Worm (Caenorhabditis elegans) whole organism, L1 larva: ENCODE data around the gene fbxa-113.

ENCODE experiments used
- C34B4.2 ChIP-seq: sonication (generic microtip); optimal IDR thresholded peaks from 2 replicates; lab custom pipeline; 2017; ENCODE audit warnings: mild to moderate bottlenecking, missing genetic modification characterization, missing compliant biosample characterization
- Y116A8C.19 ChIP-seq: sonication (generic microtip); optimal IDR thresholded peaks from 2 replicates; lab custom pipeline; 2016; ENCODE audit warnings: missing compliant biosample characterization, missing genetic modification characterization, borderline replicate concordance
- aha-1 ChIP-seq: fragments of 150-350 bp; optimal IDR thresholded peaks from 2 replicates; lab custom pipeline; 2014; ENCODE audit warnings: missing biosample characterization, missing genetic modification characterization
- aly-2 ChIP-seq: fragments of 150-350 bp; optimal IDR thresholded peaks from 2 replicates; lab custom pipeline; 2014; ENCODE audit warnings: missing biosample characterization, missing genetic modification characterization
- ceh-63 ChIP-seq: fragments of 200-800 bp; sonication (Bioruptor generic); optimal IDR thresholded peaks from 2 replicates; lab custom pipeline; 2018; ENCODE audit warnings: mild to moderate bottlenecking, missing genetic modification characterization, missing compliant biosample characterization
- ceh-8 ChIP-seq: fragments of 200-800 bp; sonication (Bioruptor generic); optimal IDR thresholded peaks from 2 replicates; lab custom pipeline; 2018; ENCODE audit warnings: mild to moderate bottlenecking, missing genetic modification characterization, moderate library complexity, missing compliant biosample characterization
- ceh-82 ChIP-seq, 3 experiments: fragments of 150-350 bp in 1 of 3; sonication (generic microtip) in 2 of 3; optimal IDR thresholded peaks; 2 replicates each; lab custom pipeline; 2014 to 2017; ENCODE audit warnings: missing biosample characterization in 3 of 3, missing genetic modification characterization in 3 of 3
- ceh-90 ChIP-seq: sonication (generic microtip); optimal IDR thresholded peaks from 2 replicates; lab custom pipeline; 2016; ENCODE audit warnings: missing genetic modification characterization, missing compliant biosample characterization
- dsc-1 ChIP-seq: sonication (generic microtip); optimal IDR thresholded peaks from 2 replicates; lab custom pipeline; 2016; ENCODE audit warnings: mild to moderate bottlenecking, missing genetic modification characterization, missing compliant biosample characterization
- efl-1 ChIP-seq, 4 experiments: fragments of 150-350 bp; optimal IDR thresholded peaks in 3 of 4; peaks in 1 of 4; 1 replicate in 1 of 4; 2 replicates in 3 of 4; lab custom pipeline; 2014; ENCODE audit warnings: missing biosample characterization in 2 of 4, missing genetic modification characterization in 2 of 4, missing genetic modification reagents in 2 of 4
- efl-3 ChIP-seq: fragments of 200-800 bp; sonication (Bioruptor generic); optimal IDR thresholded peaks from 2 replicates; lab custom pipeline; 2018; ENCODE audit warnings: mild to moderate bottlenecking, missing genetic modification characterization, missing compliant biosample characterization
- egl-13 ChIP-seq: sonication (generic microtip); optimal IDR thresholded peaks from 2 replicates; lab custom pipeline; 2016; ENCODE audit warnings: missing genotype, missing genetic modification reagents, missing genetic modification characterization, missing compliant biosample characterization
- egl-27 ChIP-seq, 2 experiments: fragments of 150-350 bp in 1 of 2; sonication (generic microtip); optimal IDR thresholded peaks; 3 replicates each; lab custom pipeline; 2017 to 2018; ENCODE audit warnings: missing biosample characterization in 2 of 2, missing genetic modification characterization in 2 of 2, missing genetic modification reagents in 2 of 2
- elt-2 ChIP-seq: sonication (generic microtip); optimal IDR thresholded peaks from 2 replicates; lab custom pipeline; 2016; ENCODE audit warnings: missing genetic modification characterization, mild to moderate bottlenecking, inconsistent platforms, missing compliant biosample characterization, missing genetic modification reagents
- ets-5 ChIP-seq: fragments of 200-800 bp; sonication (Bioruptor generic); IDR thresholded peaks from 2 replicates; pipeline ENCODE4 v1.3.6; 2022; ENCODE audit warnings: missing genetic modification characterization, missing compliant biosample characterization
- fkh-4 ChIP-seq: sonication (generic microtip); optimal IDR thresholded peaks from 2 replicates; lab custom pipeline; 2016; ENCODE audit warnings: missing compliant biosample characterization, missing genetic modification characterization, borderline replicate concordance
- fkh-8 ChIP-seq: sonication (generic microtip); optimal IDR thresholded peaks from 2 replicates; lab custom pipeline; 2016; ENCODE audit warnings: mild to moderate bottlenecking, missing genetic modification characterization, missing compliant biosample characterization
- fos-1 ChIP-seq: fragments of 150-350 bp; optimal IDR thresholded peaks from 2 replicates; lab custom pipeline; 2014; ENCODE audit warnings: missing biosample characterization, missing genetic modification characterization
- grh-1 ChIP-seq: fragments of 200-800 bp; sonication (Bioruptor generic); IDR thresholded peaks from 2 replicates; pipeline ENCODE4 v1.3.6; 2022; ENCODE audit warnings: missing genetic modification reagents, missing genetic modification characterization, missing compliant biosample characterization
- hlh-4 ChIP-seq: sonication (generic microtip); optimal IDR thresholded peaks from 2 replicates; lab custom pipeline; 2016; ENCODE audit warnings: mild to moderate bottlenecking, missing genetic modification characterization, missing compliant biosample characterization
- isw-1 ChIP-seq: fragments of 200-800 bp; sonication (Bioruptor generic); IDR thresholded peaks from 2 replicates; pipeline ENCODE4 v1.3.6; 2022; ENCODE audit warnings: missing genetic modification characterization, missing compliant biosample characterization
- lin-13 ChIP-seq: fragments of 150-350 bp; optimal IDR thresholded peaks from 2 replicates; lab custom pipeline; 2014; ENCODE audit warnings: missing biosample characterization, missing genetic modification reagents, missing genetic modification characterization
- lin-15B ChIP-seq: fragments of 150-350 bp; sonication (generic microtip); optimal IDR thresholded peaks from 3 replicates; lab custom pipeline; 2014; ENCODE audit warnings: missing biosample characterization, missing genetic modification characterization
- lsy-2 ChIP-seq, 2 experiments: fragments of 150-350 bp; optimal IDR thresholded peaks; 2 replicates each; lab custom pipeline; 2014; ENCODE audit warnings: missing biosample characterization in 2 of 2, missing genetic modification characterization in 2 of 2
- mef-2 ChIP-seq: fragments of 150-350 bp; optimal IDR thresholded peaks from 2 replicates; lab custom pipeline; 2014; ENCODE audit warnings: missing biosample characterization, missing genetic modification characterization
- mep-1 ChIP-seq: fragments of 150-350 bp; optimal IDR thresholded peaks from 2 replicates; lab custom pipeline; 2014; ENCODE audit warnings: missing biosample characterization, missing genetic modification characterization
- nhr-12 ChIP-seq: sonication (generic microtip); optimal IDR thresholded peaks from 2 replicates; lab custom pipeline; 2017; ENCODE audit warnings: missing biosample characterization, missing genetic modification characterization
- nhr-19 ChIP-seq: fragments of 200-800 bp; sonication (Bioruptor generic); conservative IDR thresholded peaks from 2 replicates; pipeline ENCODE4 v1.3.6; 2022; ENCODE audit warnings: missing genetic modification characterization, missing compliant biosample characterization
- nhr-20 ChIP-seq: sonication (generic microtip); optimal IDR thresholded peaks from 2 replicates; lab custom pipeline; 2016; ENCODE audit warnings: mild to moderate bottlenecking, missing genetic modification characterization, missing compliant biosample characterization
- nhr-237 ChIP-seq: fragments of 150-350 bp; optimal IDR thresholded peaks from 2 replicates; lab custom pipeline; 2014; ENCODE audit warnings: missing biosample characterization, missing genetic modification characterization
- nhr-28 ChIP-seq: fragments of 150-350 bp; optimal IDR thresholded peaks from 2 replicates; lab custom pipeline; 2014; ENCODE audit warnings: missing biosample characterization, missing genetic modification characterization
- nhr-47 ChIP-seq: sonication (generic microtip); optimal IDR thresholded peaks from 2 replicates; lab custom pipeline; 2016; ENCODE audit warnings: mild to moderate bottlenecking, missing genetic modification characterization, moderate library complexity, missing compliant biosample characterization
- nhr-76 ChIP-seq: sonication (generic microtip); optimal IDR thresholded peaks from 2 replicates; lab custom pipeline; 2017; ENCODE audit warnings: missing biosample characterization, missing genetic modification characterization
- nhr-77 ChIP-seq: fragments of 150-350 bp; optimal IDR thresholded peaks from 2 replicates; lab custom pipeline; 2014; ENCODE audit warnings: missing biosample characterization, missing genetic modification characterization
- nhr-84 ChIP-seq: sonication (generic microtip); optimal IDR thresholded peaks from 2 replicates; lab custom pipeline; 2017; ENCODE audit warnings: missing biosample characterization, missing genetic modification characterization
- nhr-85 ChIP-seq: sonication (generic microtip); peaks from one replicate; lab custom pipeline; 2016; ENCODE audit warnings: missing genetic modification characterization, inconsistent platforms, missing compliant biosample characterization
- nhr-90 ChIP-seq: sonication (generic microtip); optimal IDR thresholded peaks from 2 replicates; lab custom pipeline; 2016; ENCODE audit warnings: mild to moderate bottlenecking, missing genetic modification characterization, missing compliant biosample characterization; ENCODE audit not compliant: poor library complexity
- pqm-1 ChIP-seq: sonication (generic microtip); optimal IDR thresholded peaks from 3 replicates; lab custom pipeline; 2017; ENCODE audit warnings: missing biosample characterization, missing genetic modification characterization
- rnt-1 ChIP-seq: sonication (generic microtip); optimal IDR thresholded peaks from 2 replicates; lab custom pipeline; 2016; ENCODE audit warnings: mild to moderate bottlenecking, missing genetic modification characterization, moderate library complexity, missing compliant biosample characterization
- skn-1 ChIP-seq: fragments of 150-350 bp; optimal IDR thresholded peaks from 2 replicates; lab custom pipeline; 2014; ENCODE audit warnings: missing biosample characterization, missing genetic modification characterization
- snu-23 ChIP-seq: sonication (generic microtip); optimal IDR thresholded peaks from 2 replicates; lab custom pipeline; 2016; ENCODE audit warnings: missing genetic modification characterization, missing compliant biosample characterization
- sptf-1 ChIP-seq: fragments of 150-350 bp; optimal IDR thresholded peaks from 2 replicates; lab custom pipeline; 2014; ENCODE audit warnings: missing biosample characterization, missing genetic modification characterization
- sup-37 ChIP-seq: fragments of 200-800 bp; sonication (Bioruptor generic); optimal IDR thresholded peaks from 2 replicates; lab custom pipeline; 2018; ENCODE audit warnings: mild to moderate bottlenecking, missing genetic modification characterization, missing compliant biosample characterization
- swsn-7 ChIP-seq: sonication (generic microtip); optimal IDR thresholded peaks from 2 replicates; lab custom pipeline; 2016; ENCODE audit warnings: missing genetic modification characterization, missing compliant biosample characterization
- tlp-1 ChIP-seq: fragments of 150-350 bp; optimal IDR thresholded peaks from 2 replicates; lab custom pipeline; 2014; ENCODE audit warnings: missing biosample characterization, missing genetic modification characterization
- unc-62 ChIP-seq: fragments of 150-350 bp; optimal IDR thresholded peaks from 2 replicates; lab custom pipeline; 2014; ENCODE audit warnings: missing biosample characterization, missing genetic modification reagents, missing genetic modification characterization
- unc-86 ChIP-seq: sonication (generic microtip); optimal IDR thresholded peaks from 2 replicates; lab custom pipeline; 2016; ENCODE audit warnings: missing genetic modification characterization, missing compliant biosample characterization
- unc-98 ChIP-seq: fragments of 200-800 bp; sonication (Bioruptor generic); IDR thresholded peaks from 2 replicates; pipeline ENCODE4 v1.3.6; 2022; ENCODE audit warnings: missing genetic modification characterization, missing compliant biosample characterization
- vab-15 ChIP-seq: sonication (generic microtip); optimal IDR thresholded peaks from 2 replicates; lab custom pipeline; 2017; ENCODE audit warnings: missing genotype, mild to moderate bottlenecking, missing genetic modification characterization, missing compliant biosample characterization
- xbp-1 ChIP-seq: sonication (generic microtip); optimal IDR thresholded peaks from 2 replicates; lab custom pipeline; 2016; ENCODE audit warnings: missing genetic modification characterization, missing compliant biosample characterization
- zag-1 ChIP-seq: fragments of 150-350 bp; optimal IDR thresholded peaks from 2 replicates; lab custom pipeline; 2014; ENCODE audit warnings: missing biosample characterization, missing genetic modification characterization
- ztf-11 ChIP-seq, 2 experiments: sonication (generic microtip); optimal IDR thresholded peaks; 2 replicates each; lab custom pipeline; 2016 to 2017; ENCODE audit warnings: missing genetic modification characterization in 2 of 2, missing biosample characterization in 1 of 2, missing compliant biosample characterization in 1 of 2
- ztf-4 ChIP-seq: fragments of 150-350 bp; optimal IDR thresholded peaks from 2 replicates; lab custom pipeline; 2014; ENCODE audit warnings: missing biosample characterization, missing genetic modification characterization

Gene fbxa-113

DNA sequence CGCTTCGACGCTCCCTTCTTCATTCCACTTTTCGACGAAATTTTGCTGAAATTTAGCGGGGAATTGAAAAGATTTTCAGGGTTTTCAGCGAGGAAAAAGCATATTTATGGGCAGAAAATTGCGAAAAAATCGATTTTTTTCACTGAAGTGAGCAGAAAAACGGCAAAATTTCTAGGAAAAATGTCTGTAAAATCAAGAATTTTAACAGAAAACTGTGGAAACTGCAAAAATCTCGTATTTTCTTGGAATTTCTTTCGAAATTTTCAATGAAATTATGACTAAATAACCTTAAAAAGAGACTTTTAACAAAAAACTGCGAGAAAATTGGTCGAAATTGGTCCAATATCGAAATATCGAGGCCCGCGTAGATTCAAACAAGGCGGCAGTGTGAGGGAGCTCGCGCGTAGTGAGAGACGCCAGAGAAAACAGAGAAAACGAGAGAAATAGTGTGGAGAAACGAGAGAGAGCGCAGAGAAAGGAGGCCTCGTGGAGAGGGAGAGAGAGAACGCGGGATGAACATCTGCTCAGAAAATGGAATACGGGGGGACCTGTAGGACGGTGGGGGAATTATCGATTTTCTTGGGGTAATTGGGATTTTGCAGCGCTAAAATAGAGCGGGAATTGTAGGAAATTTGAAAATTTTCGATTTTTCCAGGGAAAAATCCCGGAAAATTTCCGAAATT is 46.4 kb downstream of the fbxa-113 start, which contains the start of gene swsn-1 (continued):
- TF ChIP-seq ceh-8 = no peak
- no peak for TF ChIP-seq nhr-77 (tag; lab: Kevin White, UChicago)
- no peak for TF ChIP-seq tlp-1
- no peak for TF ChIP-seq nhr-76 (tag; lab: Kevin White, UChicago)
- no peak for TF ChIP-seq aly-2
- no peak for TF ChIP-seq egl-13 (tag; lab: Kevin White, UChicago)
- peak; percentile 62 for TF ChIP-seq snu-23 (GFP tag; lab: Kevin White, UChicago)
- no peak for TF ChIP-seq nhr-85 (tag; lab: Kevin White, UChicago)
- TF ChIP-seq aha-1 (tag; lab: Kevin White, UChicago) = no peak
- TF ChIP-seq nhr-28 (tag; lab: Kevin White, UChicago) = no peak
- no peak for TF ChIP-seq sup-37 (GFP tag; lab: Kevin White, UChicago)
- peak; percentile 29 for TF ChIP-seq dsc-1 (tag; lab: Kevin White, UChicago)
- TF ChIP-seq nhr-47 (tag; lab: Kevin White, UChicago) = peak; percentile 64
- no peak for TF ChIP-seq efl-3 (GFP tag; lab: Kevin White, UChicago)
- no peak for TF ChIP-seq mef-2 (tag; lab: Kevin White, UChicago)
- no peak for TF ChIP-seq ceh-90 (tag; lab: Kevin White, UChicago)
- TF ChIP-seq hlh-4 (tag; lab: Kevin White, UChicago) = no peak
- TF ChIP-seq swsn-7 (tag; lab: Kevin White, UChicago) = peak; percentile 65
- TF ChIP-seq isw-1 (GFP tag; lab: Robert Waterston, UW) = peak; percentile 57
- peak; percentile 44 for TF ChIP-seq nhr-20 (tag; lab: Kevin White, UChicago)
- no peak for TF ChIP-seq grh-1
- no peak for TF ChIP-seq nhr-237 (tag; lab: Kevin White, UChicago)
- TF ChIP-seq xbp-1 (tag; lab: Kevin White, UChicago) = peak; percentile 41
- peak; percentile 30 to 68 (median 41) for TF ChIP-seq ceh-82 (tag; optimal IDR thresholded peaks at IDR 0.05; lab: Kevin White, UChicago)
- no peak for TF ChIP-seq unc-98
- no peak for TF ChIP-seq unc-62
- peak; percentile 64 for TF ChIP-seq mep-1 (tag; lab: Kevin White, UChicago)
- TF ChIP-seq egl-27 (tag; optimal IDR thresholded peaks at IDR 0.05; lab: Kevin White, UChicago) = no peak
- no peak for TF ChIP-seq rnt-1 (tag; lab: Kevin White, UChicago)
- TF ChIP-seq vab-15 = no peak
- no peak for TF ChIP-seq ztf-4 (tag; lab: Kevin White, UChicago)
- TF ChIP-seq unc-86 = peak; percentile 3
- TF ChIP-seq fkh-8 (tag; lab: Kevin White, UChicago) = peak; percentile 9
- peak; percentile 42 for TF ChIP-seq skn-1 (tag; lab: Kevin White, UChicago)
- TF ChIP-seq sptf-1 (tag; lab: Kevin White, UChicago) = no peak
- peak in 1 of 2 experiments; percentile 33 for TF ChIP-seq ztf-11 (tag; optimal IDR thresholded peaks at IDR 0.05; lab: Kevin White, UChicago)
- TF ChIP-seq fos-1 (tag; lab: Kevin White, UChicago) = no peak
- no peak for TF ChIP-seq pqm-1 (tag; lab: Kevin White, UChicago)
- TF ChIP-seq C34B4.2 = no peak
- peak; percentile 71 to 83 for TF ChIP-seq efl-1 (optimal IDR thresholded peaks at IDR 0.05; lab: Kevin White, UChicago)
- peak; percentile 43 to 94 for TF ChIP-seq efl-1 (GFP tag; optimal IDR thresholded peaks at IDR 0.05 in 1 of 2; lab: Kevin White, UChicago)
- TF ChIP-seq elt-2 (tag; lab: Kevin White, UChicago) = no peak
- no peak for TF ChIP-seq nhr-12
- no peak for TF ChIP-seq ets-5 (GFP tag; lab: Robert Waterston, UW)
- peak; percentile 37 for TF ChIP-seq nhr-90 (tag; lab: Kevin White, UChicago)
- no peak for TF ChIP-seq nhr-84 (tag; lab: Kevin White, UChicago)
- TF ChIP-seq ceh-63 = no peak
- no peak for TF ChIP-seq lin-15B
- TF ChIP-seq lsy-2 (tag; optimal IDR thresholded peaks at IDR 0.05; lab: Kevin White, UChicago) = peak; percentile 32 to 38
- TF ChIP-seq nhr-19 (GFP tag; lab: Robert Waterston, UW) = peak; percentile 44
- no peak for TF ChIP-seq fkh-4 (tag; lab: Kevin White, UChicago)
- TF ChIP-seq lin-13 (GFP tag; lab: Kevin White, UChicago) = peak; percentile 21
- no peak for TF ChIP-seq zag-1 (tag; lab: Kevin White, UChicago)
- no peak for TF ChIP-seq Y116A8C.19 (tag; lab: Kevin White, UChicago)
